Worm (Caenorhabditis elegans) whole organism, L1 larva: ENCODE measurements around the gene ehs-1.

Source experiments
- F16B12.6 ChIP-seq: fragments of 150-350 bp; optimal IDR thresholded peaks from 2 replicates; lab custom pipeline; 2014; ENCODE audit warnings: missing biosample characterization, missing genetic modification characterization
- Y116A8C.19 ChIP-seq: sonication (generic microtip); optimal IDR thresholded peaks from 2 replicates; lab custom pipeline; 2016; ENCODE audit warnings: missing compliant biosample characterization, missing genetic modification characterization, borderline replicate concordance
- aha-1 ChIP-seq: fragments of 150-350 bp; optimal IDR thresholded peaks from 2 replicates; lab custom pipeline; 2014; ENCODE audit warnings: missing biosample characterization, missing genetic modification characterization
- alr-1 ChIP-seq: fragments of 200-800 bp; sonication (Bioruptor generic); optimal IDR thresholded peaks from 2 replicates; lab custom pipeline; 2018; ENCODE audit warnings: borderline replicate concordance, mild to moderate bottlenecking, missing genetic modification characterization, missing compliant biosample characterization
- ama-1 ChIP-seq: fragments of 150-350 bp; optimal IDR thresholded peaks from 2 replicates; lab custom pipeline; 2014
- ceh-63 ChIP-seq: fragments of 200-800 bp; sonication (Bioruptor generic); optimal IDR thresholded peaks from 2 replicates; lab custom pipeline; 2018; ENCODE audit warnings: mild to moderate bottlenecking, missing genetic modification characterization, missing compliant biosample characterization
- ceh-82 ChIP-seq, 3 experiments: fragments of 150-350 bp in 1 of 3; sonication (generic microtip) in 2 of 3; optimal IDR thresholded peaks; 2 replicates each; lab custom pipeline; 2014 to 2017; ENCODE audit warnings: missing biosample characterization in 3 of 3, missing genetic modification characterization in 3 of 3
- ceh-90 ChIP-seq: sonication (generic microtip); optimal IDR thresholded peaks from 2 replicates; lab custom pipeline; 2016; ENCODE audit warnings: missing genetic modification characterization, missing compliant biosample characterization
- ces-1 ChIP-seq: fragments of 150-350 bp; optimal IDR thresholded peaks from 2 replicates; lab custom pipeline; 2014; ENCODE audit warnings: missing biosample characterization, missing genetic modification reagents, missing genetic modification characterization
- dpl-1 ChIP-seq, 3 experiments: fragments of 150-350 bp in 2 of 3; sonication (generic microtip) in 1 of 3; optimal IDR thresholded peaks; 2 replicates each; lab custom pipeline; 2014 to 2017; ENCODE audit warnings: missing biosample characterization in 3 of 3, missing genetic modification characterization in 3 of 3, missing genetic modification reagents in 3 of 3
- dsc-1 ChIP-seq: sonication (generic microtip); optimal IDR thresholded peaks from 2 replicates; lab custom pipeline; 2016; ENCODE audit warnings: mild to moderate bottlenecking, missing genetic modification characterization, missing compliant biosample characterization
- efl-1 ChIP-seq, 4 experiments: fragments of 150-350 bp; optimal IDR thresholded peaks in 3 of 4; peaks in 1 of 4; 1 replicate in 1 of 4; 2 replicates in 3 of 4; lab custom pipeline; 2014; ENCODE audit warnings: missing biosample characterization in 2 of 4, missing genetic modification characterization in 2 of 4, missing genetic modification reagents in 2 of 4
- egl-13 ChIP-seq: sonication (generic microtip); optimal IDR thresholded peaks from 2 replicates; lab custom pipeline; 2016; ENCODE audit warnings: missing genotype, missing genetic modification reagents, missing genetic modification characterization, missing compliant biosample characterization
- elt-2 ChIP-seq: sonication (generic microtip); optimal IDR thresholded peaks from 2 replicates; lab custom pipeline; 2016; ENCODE audit warnings: missing genetic modification characterization, mild to moderate bottlenecking, inconsistent platforms, missing compliant biosample characterization, missing genetic modification reagents
- ets-5 ChIP-seq: fragments of 200-800 bp; sonication (Bioruptor generic); IDR thresholded peaks from 2 replicates; pipeline ENCODE4 v1.3.6; 2022; ENCODE audit warnings: missing genetic modification characterization, missing compliant biosample characterization
- fkh-4 ChIP-seq: sonication (generic microtip); optimal IDR thresholded peaks from 2 replicates; lab custom pipeline; 2016; ENCODE audit warnings: missing compliant biosample characterization, missing genetic modification characterization, borderline replicate concordance
- fkh-8 ChIP-seq: sonication (generic microtip); optimal IDR thresholded peaks from 2 replicates; lab custom pipeline; 2016; ENCODE audit warnings: mild to moderate bottlenecking, missing genetic modification characterization, missing compliant biosample characterization
- fos-1 ChIP-seq: fragments of 150-350 bp; optimal IDR thresholded peaks from 2 replicates; lab custom pipeline; 2014; ENCODE audit warnings: missing biosample characterization, missing genetic modification characterization
- isw-1 ChIP-seq: fragments of 200-800 bp; sonication (Bioruptor generic); IDR thresholded peaks from 2 replicates; pipeline ENCODE4 v1.3.6; 2022; ENCODE audit warnings: missing genetic modification characterization, missing compliant biosample characterization
- lin-13 ChIP-seq: fragments of 150-350 bp; optimal IDR thresholded peaks from 2 replicates; lab custom pipeline; 2014; ENCODE audit warnings: missing biosample characterization, missing genetic modification reagents, missing genetic modification characterization
- lin-14 ChIP-seq: fragments of 200-800 bp; sonication (Bioruptor generic); optimal IDR thresholded peaks from 2 replicates; lab custom pipeline; 2018; ENCODE audit warnings: mild to moderate bottlenecking, missing genetic modification characterization, moderate library complexity, missing compliant biosample characterization
- lin-35 ChIP-seq, 2 experiments: fragments of 150-350 bp; optimal IDR thresholded peaks; 2 replicates each; lab custom pipeline; 2014; ENCODE audit warnings: missing biosample characterization in 2 of 2, missing genetic modification characterization in 2 of 2, missing genetic modification reagents in 2 of 2
- lin-39 ChIP-seq: fragments of 150-350 bp; optimal IDR thresholded peaks from 2 replicates; lab custom pipeline; 2014; ENCODE audit warnings: missing biosample characterization, missing genetic modification reagents, missing genetic modification characterization
- lsy-2 ChIP-seq, 2 experiments: fragments of 150-350 bp; optimal IDR thresholded peaks; 2 replicates each; lab custom pipeline; 2014; ENCODE audit warnings: missing biosample characterization in 2 of 2, missing genetic modification characterization in 2 of 2
- mef-2 ChIP-seq: fragments of 150-350 bp; optimal IDR thresholded peaks from 2 replicates; lab custom pipeline; 2014; ENCODE audit warnings: missing biosample characterization, missing genetic modification characterization
- mep-1 ChIP-seq: fragments of 150-350 bp; optimal IDR thresholded peaks from 2 replicates; lab custom pipeline; 2014; ENCODE audit warnings: missing biosample characterization, missing genetic modification characterization
- nhr-19 ChIP-seq: fragments of 200-800 bp; sonication (Bioruptor generic); conservative IDR thresholded peaks from 2 replicates; pipeline ENCODE4 v1.3.6; 2022; ENCODE audit warnings: missing genetic modification characterization, missing compliant biosample characterization
- nhr-20 ChIP-seq: sonication (generic microtip); optimal IDR thresholded peaks from 2 replicates; lab custom pipeline; 2016; ENCODE audit warnings: mild to moderate bottlenecking, missing genetic modification characterization, missing compliant biosample characterization
- nhr-28 ChIP-seq: fragments of 150-350 bp; optimal IDR thresholded peaks from 2 replicates; lab custom pipeline; 2014; ENCODE audit warnings: missing biosample characterization, missing genetic modification characterization
- nhr-47 ChIP-seq: sonication (generic microtip); optimal IDR thresholded peaks from 2 replicates; lab custom pipeline; 2016; ENCODE audit warnings: mild to moderate bottlenecking, missing genetic modification characterization, moderate library complexity, missing compliant biosample characterization
- nhr-71 ChIP-seq: sonication (generic microtip); optimal IDR thresholded peaks from 2 replicates; lab custom pipeline; 2016; ENCODE audit warnings: mild to moderate bottlenecking, missing genetic modification characterization, moderate library complexity, missing compliant biosample characterization
- nhr-76 ChIP-seq: sonication (generic microtip); optimal IDR thresholded peaks from 2 replicates; lab custom pipeline; 2017; ENCODE audit warnings: missing biosample characterization, missing genetic modification characterization
- nhr-77 ChIP-seq: fragments of 150-350 bp; optimal IDR thresholded peaks from 2 replicates; lab custom pipeline; 2014; ENCODE audit warnings: missing biosample characterization, missing genetic modification characterization
- nhr-90 ChIP-seq: sonication (generic microtip); optimal IDR thresholded peaks from 2 replicates; lab custom pipeline; 2016; ENCODE audit warnings: mild to moderate bottlenecking, missing genetic modification characterization, missing compliant biosample characterization; ENCODE audit not compliant: poor library complexity
- pag-3 ChIP-seq: sonication (generic microtip); optimal IDR thresholded peaks from 2 replicates; lab custom pipeline; 2017; ENCODE audit warnings: missing genetic modification characterization, mild to moderate bottlenecking, missing compliant biosample characterization, antibody characterized with exemption, borderline replicate concordance; ENCODE audit not compliant: insufficient read depth
- pqm-1 ChIP-seq: sonication (generic microtip); optimal IDR thresholded peaks from 3 replicates; lab custom pipeline; 2017; ENCODE audit warnings: missing biosample characterization, missing genetic modification characterization
- rnt-1 ChIP-seq: sonication (generic microtip); optimal IDR thresholded peaks from 2 replicates; lab custom pipeline; 2016; ENCODE audit warnings: mild to moderate bottlenecking, missing genetic modification characterization, moderate library complexity, missing compliant biosample characterization
- skn-1 ChIP-seq: fragments of 150-350 bp; optimal IDR thresholded peaks from 2 replicates; lab custom pipeline; 2014; ENCODE audit warnings: missing biosample characterization, missing genetic modification characterization
- snu-23 ChIP-seq: sonication (generic microtip); optimal IDR thresholded peaks from 2 replicates; lab custom pipeline; 2016; ENCODE audit warnings: missing genetic modification characterization, missing compliant biosample characterization
- sptf-1 ChIP-seq: fragments of 150-350 bp; optimal IDR thresholded peaks from 2 replicates; lab custom pipeline; 2014; ENCODE audit warnings: missing biosample characterization, missing genetic modification characterization
- swsn-7 ChIP-seq: sonication (generic microtip); optimal IDR thresholded peaks from 2 replicates; lab custom pipeline; 2016; ENCODE audit warnings: missing genetic modification characterization, missing compliant biosample characterization
- tbx-2 ChIP-seq: sonication (generic microtip); optimal IDR thresholded peaks from 2 replicates; lab custom pipeline; 2016; ENCODE audit warnings: missing genetic modification characterization, missing compliant biosample characterization
- unc-30 ChIP-seq: sonication (generic microtip); optimal IDR thresholded peaks from 2 replicates; lab custom pipeline; 2017; ENCODE audit warnings: missing biosample characterization, missing genetic modification characterization
- unc-62 ChIP-seq: fragments of 150-350 bp; optimal IDR thresholded peaks from 2 replicates; lab custom pipeline; 2014; ENCODE audit warnings: missing biosample characterization, missing genetic modification reagents, missing genetic modification characterization
- unc-86 ChIP-seq: sonication (generic microtip); optimal IDR thresholded peaks from 2 replicates; lab custom pipeline; 2016; ENCODE audit warnings: missing genetic modification characterization, missing compliant biosample characterization
- unc-98 ChIP-seq: fragments of 200-800 bp; sonication (Bioruptor generic); IDR thresholded peaks from 2 replicates; pipeline ENCODE4 v1.3.6; 2022; ENCODE audit warnings: missing genetic modification characterization, missing compliant biosample characterization
- xbp-1 ChIP-seq: sonication (generic microtip); optimal IDR thresholded peaks from 2 replicates; lab custom pipeline; 2016; ENCODE audit warnings: missing genetic modification characterization, missing compliant biosample characterization
- ztf-4 ChIP-seq: fragments of 150-350 bp; optimal IDR thresholded peaks from 2 replicates; lab custom pipeline; 2014; ENCODE audit warnings: missing biosample characterization, missing genetic modification characterization

The ehs-1 gene

DNA sequence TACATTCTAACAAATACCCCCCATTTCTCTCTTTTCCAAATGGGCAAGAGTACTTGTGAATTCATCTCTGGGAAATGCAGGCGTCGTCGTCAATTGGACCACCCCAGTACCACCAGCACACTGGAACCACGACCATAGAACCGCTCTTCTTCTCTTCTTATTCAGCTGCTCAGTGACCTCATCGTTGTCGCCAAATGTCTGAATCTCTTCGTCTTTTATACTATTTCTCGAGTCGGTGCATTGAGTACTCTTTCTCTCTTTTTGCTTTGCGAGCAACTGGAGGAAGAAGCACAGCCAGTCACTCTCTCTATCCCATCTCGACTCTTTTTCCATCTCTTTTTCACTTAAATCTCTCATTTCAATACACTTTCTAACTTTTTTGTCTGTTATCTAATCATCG is 40.6 kb upstream of the ehs-1 start:
- peak; percentile 17 for TF ChIP-seq unc-86 (tag; lab: Kevin White, UChicago)
- no peak for TF ChIP-seq sptf-1 (tag; lab: Kevin White, UChicago)
- no peak for TF ChIP-seq ces-1 (GFP tag; lab: Kevin White, UChicago)
- no peak for TF ChIP-seq pqm-1 (tag; lab: Kevin White, UChicago)
- TF ChIP-seq ceh-82 (tag; optimal IDR thresholded peaks at IDR 0.05; lab: Kevin White, UChicago): peak in 2 of 3 experiments; percentile 22 to 55
- no peak for TF ChIP-seq ama-1
- TF ChIP-seq lin-39: no peak
- TF ChIP-seq rnt-1 (tag; lab: Kevin White, UChicago): peak; percentile 36
- peak; percentile 31 for TF ChIP-seq xbp-1 (tag; lab: Kevin White, UChicago)
- peak; percentile 47 for TF ChIP-seq fkh-8 (tag; lab: Kevin White, UChicago)
- TF ChIP-seq lin-35 (GFP tag; optimal IDR thresholded peaks at IDR 0.05; lab: Kevin White, UChicago): peak in 1 of 2 experiments; percentile 8
- no peak for TF ChIP-seq alr-1
- TF ChIP-seq unc-30 (tag; lab: Kevin White, UChicago): no peak
- TF ChIP-seq F16B12.6 (tag; lab: Kevin White, UChicago): no peak
- peak; percentile 51 for TF ChIP-seq nhr-47 (tag; lab: Kevin White, UChicago)
- TF ChIP-seq pag-3: no peak
- TF ChIP-seq mef-2 (tag; lab: Kevin White, UChicago): no peak
- TF ChIP-seq dsc-1 (tag; lab: Kevin White, UChicago): no peak
- peak; percentile 48 for TF ChIP-seq snu-23 (GFP tag; lab: Kevin White, UChicago)
- TF ChIP-seq ztf-4 (tag; lab: Kevin White, UChicago): no peak
- peak; percentile 10 to 44 for TF ChIP-seq efl-1 (optimal IDR thresholded peaks at IDR 0.05; lab: Kevin White, UChicago)
- no peak for TF ChIP-seq efl-1 (GFP tag; optimal IDR thresholded peaks at IDR 0.05 in 1 of 2; lab: Kevin White, UChicago)
- TF ChIP-seq elt-2 (tag; lab: Kevin White, UChicago): no peak
- TF ChIP-seq unc-98 (GFP tag; lab: Robert Waterston, UW): no peak
- TF ChIP-seq ceh-63: peak; percentile 9
- TF ChIP-seq nhr-76 (tag; lab: Kevin White, UChicago): no peak
- TF ChIP-seq egl-13: no peak
- peak; percentile 51 for TF ChIP-seq nhr-71 (tag; lab: Kevin White, UChicago)
- peak; percentile 52 for TF ChIP-seq mep-1 (tag; lab: Kevin White, UChicago)
- TF ChIP-seq unc-62 (GFP tag; lab: Kevin White, UChicago): no peak
- peak; percentile 88 for TF ChIP-seq lin-14 (GFP tag; lab: Kevin White, UChicago)
- no peak for TF ChIP-seq nhr-20 (tag; lab: Kevin White, UChicago)
- no peak for TF ChIP-seq nhr-77
- TF ChIP-seq isw-1 (GFP tag; lab: Robert Waterston, UW): 0 out of 2 replicates have a peak, but pooled peaks have one; percentile 4
- peak; percentile 38 for TF ChIP-seq swsn-7
- no peak for TF ChIP-seq lin-13
- TF ChIP-seq tbx-2: peak; percentile 28
- no peak for TF ChIP-seq ceh-90 (tag; lab: Kevin White, UChicago)
- no peak for TF ChIP-seq skn-1 (tag; lab: Kevin White, UChicago)
- TF ChIP-seq dpl-1 (GFP tag; optimal IDR thresholded peaks at IDR 0.05; lab: Kevin White, UChicago): peak in 1 of 3 experiments; percentile 3
- no peak for TF ChIP-seq aha-1
- no peak for TF ChIP-seq nhr-90 (tag; lab: Kevin White, UChicago)
- TF ChIP-seq nhr-19 (GFP tag; lab: Robert Waterston, UW): peak; percentile 17; the same call in 1 of the 2 replicates
- peak; percentile 34 for TF ChIP-seq fos-1 (tag; lab: Kevin White, UChicago)
- TF ChIP-seq nhr-28: no peak
- no peak for TF ChIP-seq Y116A8C.19
- peak; percentile 10 to 53 for TF ChIP-seq lsy-2 (tag; optimal IDR thresholded peaks at IDR 0.05; lab: Kevin White, UChicago)
- TF ChIP-seq fkh-4 (tag; lab: Kevin White, UChicago): no peak
- no peak for TF ChIP-seq ets-5 (GFP tag; lab: Robert Waterston, UW)
